Fruit fly (Drosophila melanogaster) whole organism, pupa: ENCODE measurements around the gene RhoGAP15B.

Experiments used
- CG13204 ChIP-seq: fragments of 200-800 bp; sonication (Bioruptor generic); optimal IDR thresholded peaks from 2 replicates; lab custom pipeline; 2018; ENCODE audit warnings: missing biosample characterization, mild to moderate bottlenecking, missing genetic modification characterization, moderate library complexity
- CG9948 ChIP-seq: fragments of 200-800 bp; sonication (Bioruptor generic); optimal IDR thresholded peaks from 2 replicates; lab custom pipeline; 2018; ENCODE audit warnings: missing biosample characterization, mild to moderate bottlenecking, missing genetic modification characterization, moderate library complexity
- D1 ChIP-seq: fragments of 200-800 bp; sonication (Bioruptor generic); optimal IDR thresholded peaks from 2 replicates; lab custom pipeline; 2018; ENCODE audit warnings: missing biosample characterization, mild to moderate bottlenecking, missing genetic modification characterization, moderate library complexity
- EcR ChIP-seq: fragments of 200-800 bp; sonication (Bioruptor generic); optimal IDR thresholded peaks from 3 replicates; lab custom pipeline; 2019; ENCODE audit warnings: missing biosample characterization, missing genetic modification characterization, mild to moderate bottlenecking, moderate library complexity, missing genetic modification reagents
- Ets98B ChIP-seq: fragments of 200-800 bp; sonication (Bioruptor generic); IDR thresholded peaks from 2 replicates; pipeline ENCODE4 v1.3.6; 2022; ENCODE audit warnings: missing biosample characterization, missing genetic modification characterization
- Pif1A ChIP-seq: fragments of 200-800 bp; sonication (Bioruptor generic); optimal IDR thresholded peaks from 3 replicates; lab custom pipeline; 2016; ENCODE audit warnings: missing biosample characterization, missing genetic modification characterization
- Snoo ChIP-seq: fragments of 200-800 bp; sonication (Bioruptor generic); optimal IDR thresholded peaks from 3 replicates; lab custom pipeline; 2017; ENCODE audit warnings: missing biosample characterization, mild to moderate bottlenecking, missing genetic modification characterization, inconsistent platforms

DNA sequence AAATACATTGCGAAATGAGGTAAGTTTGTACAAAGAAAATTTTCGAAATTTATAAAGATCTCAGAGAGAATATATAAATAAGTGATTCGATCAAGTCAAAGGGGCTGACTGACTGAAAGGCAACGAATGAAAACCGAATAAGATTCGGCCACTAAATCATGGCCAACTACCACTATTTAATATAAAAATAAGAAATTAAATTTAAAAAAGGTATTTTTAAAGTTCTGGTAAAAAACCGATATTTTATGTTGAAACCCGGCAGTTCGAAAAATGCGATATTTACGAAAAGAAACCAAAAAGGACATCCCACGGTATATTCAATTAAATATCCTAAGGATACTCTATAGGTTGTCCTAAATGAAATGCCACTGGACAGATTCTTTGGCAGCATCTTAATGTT is 46.0 kb upstream of the RhoGAP15B start, which contains the start of gene CG33252:
- TF ChIP-seq CG13204 (GFP tag; lab: Kevin White, UChicago): no peak
- no peak for TF ChIP-seq Snoo
- TF ChIP-seq D1: no peak
- no peak for TF ChIP-seq EcR (GFP tag; lab: Kevin White, UChicago)
- no peak for TF ChIP-seq Pif1A (GFP tag; lab: Kevin White, UChicago)
- no peak for TF ChIP-seq CG9948 (tag; lab: Kevin White, UChicago)
- no peak for TF ChIP-seq Ets98B (GFP tag; lab: Robert Waterston, UW)
